Worm (Caenorhabditis elegans): ENCODE measurements around the gene mltn-6.

DNA sequence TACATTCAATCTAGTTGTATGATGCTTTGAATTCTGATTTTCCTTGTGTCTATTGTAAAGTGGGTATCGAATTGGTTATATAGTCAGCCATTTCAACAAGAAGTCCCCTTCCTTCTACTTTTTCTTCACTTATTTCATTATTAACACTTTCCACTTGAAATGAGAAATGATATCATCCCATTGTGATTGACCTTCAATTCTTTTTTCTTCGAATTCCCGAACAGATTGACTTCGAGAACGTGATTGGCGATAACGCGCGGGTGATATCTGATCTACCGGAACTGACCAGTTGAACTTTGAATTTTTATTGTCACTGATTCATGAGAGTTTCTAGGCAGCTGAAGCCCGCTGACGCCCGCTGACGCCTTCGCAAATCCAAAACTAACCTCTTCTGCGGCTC, 13.5 kb downstream of the mltn-6 start:
- TF ChIP-seq elt-3 (tag; optimal IDR thresholded peaks at IDR 0.05) (no peak), nhr-25 (tag; optimal IDR thresholded peaks at IDR 0.05) (peak; percentile 25), hmg-11 (tag; optimal IDR thresholded peaks at IDR 0.05) (no peak), pha-4 (tag; optimal IDR thresholded peaks at IDR 0.05) (no peak), ceh-82 (tag; optimal IDR thresholded peaks at IDR 0.05) (no peak)
